Worm (Caenorhabditis elegans): ENCODE data around the gene Y17G7B.22.

ce11 chrII:12053486-12053885 lies 14.3 kb upstream of the Y17G7B.22 start:
- TF ChIP-seq pes-1 (GFP tag; IDR thresholded peaks at IDR 0.05) (no peak), ets-7 (tag; optimal IDR thresholded peaks at IDR 0.05) (no peak), ceh-13 (GFP tag; optimal IDR thresholded peaks at IDR 0.05) (no peak), flt-1 (GFP tag; IDR thresholded peaks at IDR 0.05) (no peak), tbx-11 (GFP tag; IDR thresholded peaks at IDR 0.05) (no peak), ama-1 (optimal IDR thresholded peaks at IDR 0.05) (no peak), hnd-1 (tag; optimal IDR thresholded peaks at IDR 0.05) (no peak), sea-1 (GFP tag; conservative IDR thresholded peaks at IDR 0.05) (no peak), tbx-37 (GFP tag; conservative IDR thresholded peaks at IDR 0.05) (no peak), F13C5.2 (tag; optimal IDR thresholded peaks at IDR 0.05) (no peak), hmbx-1 (tag; optimal IDR thresholded peaks at IDR 0.05) (no peak), ceh-36 (tag; optimal IDR thresholded peaks at IDR 0.05) (no peak), tra-4 (tag; optimal IDR thresholded peaks at IDR 0.05) (no peak)

All from whole organism, early embryonic.